Worm (Caenorhabditis elegans) whole organism, late embryonic: Measurements from ENCODE around the gene K05B2.4.

Source experiments
- ahr-1 ChIP-seq: sonication (generic microtip); optimal IDR thresholded peaks from 2 replicates; lab custom pipeline; 2016; ENCODE audit warnings: missing genetic modification characterization, missing compliant biosample characterization
- ceh-31 ChIP-seq: sonication (generic microtip); optimal IDR thresholded peaks from 2 replicates; lab custom pipeline; 2016; ENCODE audit warnings: missing genetic modification characterization, missing compliant biosample characterization
- dmd-4 ChIP-seq: sonication (generic microtip); optimal IDR thresholded peaks from 2 replicates; lab custom pipeline; 2016; ENCODE audit warnings: borderline replicate concordance, missing genetic modification characterization, missing compliant biosample characterization
- pha-4 ChIP-seq: fragments of 150-350 bp; optimal IDR thresholded peaks from 2 replicates; lab custom pipeline; 2018; ENCODE audit warnings: missing biosample characterization, missing genetic modification reagents, missing genetic modification characterization
- ttx-3 ChIP-seq: sonication (generic microtip); optimal IDR thresholded peaks from 2 replicates; lab custom pipeline; 2016; ENCODE audit warnings: missing genetic modification reagents, missing genetic modification characterization, missing compliant biosample characterization
- unc-42 ChIP-seq: sonication (generic microtip); optimal IDR thresholded peaks from 2 replicates; lab custom pipeline; 2016; ENCODE audit warnings: missing genotype, missing genetic modification characterization, missing compliant biosample characterization
- unc-55 ChIP-seq: sonication (generic microtip); optimal IDR thresholded peaks from 2 replicates; lab custom pipeline; 2017; ENCODE audit warnings: missing biosample characterization, missing genetic modification reagents, missing genetic modification characterization
- unc-86 ChIP-seq: sonication (generic microtip); optimal IDR thresholded peaks from 2 replicates; lab custom pipeline; 2016; ENCODE audit warnings: missing genetic modification characterization, missing compliant biosample characterization

- TF ChIP-seq unc-42 (tag; lab: Kevin White, UChicago) (peak; percentile 7), dmd-4 (tag; lab: Kevin White, UChicago) (no peak), pha-4 (tag; lab: Kevin White, UChicago) (no peak), ahr-1 (no peak), ttx-3 (tag; lab: Kevin White, UChicago) (no peak), ceh-31 (tag; lab: Kevin White, UChicago) (peak; percentile 21), unc-86 (tag; lab: Kevin White, UChicago) (no peak), unc-55 (GFP tag; lab: Kevin White, UChicago) (no peak)
These were observed 39.5 kb downstream of the K05B2.4 start for ce11 chrX:4881310-4881709.
